Fruit fly (Drosophila melanogaster): ENCODE measurements around the gene CG10183.

Gene CG10183

DNA sequence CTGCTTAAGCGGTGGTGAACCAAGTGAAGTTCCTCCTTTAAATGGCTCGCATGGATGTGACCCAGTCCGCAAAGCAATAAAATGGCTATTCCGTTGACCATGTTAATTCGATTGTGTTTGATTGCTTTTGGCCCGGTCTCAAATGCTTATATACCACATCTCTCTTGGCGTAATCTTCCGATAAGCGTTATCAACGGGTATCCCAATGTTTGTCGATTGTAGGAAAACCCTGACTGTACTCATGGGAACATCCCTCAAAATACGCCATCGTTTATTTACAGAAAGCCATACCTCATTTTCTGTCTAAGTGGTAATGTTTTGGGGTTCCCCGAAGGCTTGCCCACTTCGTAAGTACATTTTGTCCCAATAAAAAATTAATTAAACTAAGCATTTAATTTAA lies at the start of gene CG10183:
TSS of gene CG10183 (minus strand) at position 101 of the 400 bp plus-strand sequence.
- TF ChIP-seq chm (GFP tag; IDR thresholded peaks at IDR 0.05) (no peak), tna (GFP tag; IDR thresholded peaks at IDR 0.05; ENCODE audit: partially characterized antibody) (no peak), unpg (GFP tag; optimal IDR thresholded peaks at IDR 0.05) (no peak), Atf6 (GFP tag; IDR thresholded peaks at IDR 0.05) (no peak), br (optimal IDR thresholded peaks at IDR 0.05) (no peak), ind (GFP tag; optimal IDR thresholded peaks at IDR 0.05) (no peak), tgo (GFP tag; IDR thresholded peaks at IDR 0.05) (no peak), gro (GFP tag; optimal IDR thresholded peaks at IDR 0.05) (no peak), CG6791 (GFP tag; IDR thresholded peaks at IDR 0.05; ENCODE audit: partially characterized antibody) (no peak), pum (GFP tag; optimal IDR thresholded peaks at IDR 0.05) (no peak), exex (tag; optimal IDR thresholded peaks at IDR 0.05) (peak; percentile 20), CG7357 (GFP tag; IDR thresholded peaks at IDR 0.05) (0 out of 3 replicates have a peak, but pooled peaks have one; percentile 30), CG8765 (GFP tag; IDR thresholded peaks at IDR 0.05) (no peak), Hr39 (optimal IDR thresholded peaks at IDR 0.05) (no peak), GATAe (GFP tag; conservative IDR thresholded peaks at IDR 0.05) (no peak), CG10366 (GFP tag; IDR thresholded peaks at IDR 0.05) (no peak)

- TF ChIP-seq oc (tag; optimal IDR thresholded peaks at IDR 0.05) (peak; percentile 65), bsh (GFP tag; optimal IDR thresholded peaks at IDR 0.05) (peak; percentile 25 to 84), CG10543 (GFP tag; optimal IDR thresholded peaks at IDR 0.05) (no peak), CG17912 (GFP tag; optimal IDR thresholded peaks at IDR 0.05) (no peak), Sry-β (GFP tag; optimal IDR thresholded peaks at IDR 0.05) (no peak), ash1 (GFP tag; optimal IDR thresholded peaks at IDR 0.05) (no peak), MBD-R2 (GFP tag; IDR thresholded peaks at IDR 0.05) (0 out of 2 replicates have a peak, but pooled peaks have one; percentile 20), CG30431 (GFP tag; optimal IDR thresholded peaks at IDR 0.05) (peak; percentile 53), CG32767 (GFP tag; IDR thresholded peaks at IDR 0.05) (0 out of 2 replicates have a peak, but pooled peaks have one; percentile 28), CG1233 (GFP tag; optimal IDR thresholded peaks at IDR 0.05) (peak; percentile 44), ap (GFP tag; IDR thresholded peaks at IDR 0.05) (peak; percentile 75), CG2199 (GFP tag; IDR thresholded peaks at IDR 0.05) (peak; percentile 49; the same call in 1 of the 3 replicates), Oli (tag; optimal IDR thresholded peaks at IDR 0.05) (peak; percentile 81), bcd (GFP tag; optimal IDR thresholded peaks at IDR 0.05) (peak; percentile 63), nerfin-2 (GFP tag; IDR thresholded peaks at IDR 0.05; ENCODE audit: partially characterized antibody) (0 out of 2 replicates have a peak, but pooled peaks have one; percentile 28), lola (GFP tag; optimal IDR thresholded peaks at IDR 0.05) (peak in 1 of 3 experiments; percentile 36), zen (tag; optimal IDR thresholded peaks at IDR 0.05) (peak; percentile 19), BtbVII (GFP tag; optimal IDR thresholded peaks at IDR 0.05) (peak; percentile 29), ftz-f1 (GFP tag; optimal IDR thresholded peaks at IDR 0.05) (no peak), ro (GFP tag; IDR thresholded peaks at IDR 0.05) (peak; percentile 42; the same call in 1 of the 2 replicates), pfk (GFP tag; optimal IDR thresholded peaks at IDR 0.05) (no peak), dimm (GFP tag; IDR thresholded peaks at IDR 0.05) (peak; percentile 65), zf30C (GFP tag; optimal IDR thresholded peaks at IDR 0.05) (no peak), CG34376 (GFP tag; optimal IDR thresholded peaks at IDR 0.05) (no peak), CG2889 (GFP tag; IDR thresholded peaks at IDR 0.05) (0 out of 3 replicates have a peak, but pooled peaks have one; percentile 43), lov (optimal IDR thresholded peaks at IDR 0.05) (no peak), lov (GFP tag; IDR thresholded peaks at IDR 0.05) (peak; percentile 86), CG17359 (tag; optimal IDR thresholded peaks at IDR 0.05) (peak; percentile 84), CG12236 (GFP tag; optimal IDR thresholded peaks at IDR 0.05) (peak; percentile 43), CG8388 (GFP tag; optimal IDR thresholded peaks at IDR 0.05) (peak; percentile 56), wek (GFP tag; optimal IDR thresholded peaks at IDR 0.05) (no peak), Jarid2 (GFP tag; optimal IDR thresholded peaks at IDR 0.05) (no peak), kay (GFP tag; optimal IDR thresholded peaks at IDR 0.05) (no peak), Camta (GFP tag; optimal IDR thresholded peaks at IDR 0.05) (peak; percentile 62), CG4730 (GFP tag; IDR thresholded peaks at IDR 0.05) (peak; percentile 71)
Measured at dm6 chr3R:23646183-23646582, 47.3 kb upstream of the CG10183 start.

Data from whole organism, embryonic.